Worm (Caenorhabditis elegans) whole organism, L1 larva: ENCODE data around the gene clec-202.

Experiments used
- C34B4.2 ChIP-seq: sonication (generic microtip); optimal IDR thresholded peaks from 2 replicates; lab custom pipeline; 2017; ENCODE audit warnings: mild to moderate bottlenecking, missing genetic modification characterization, missing compliant biosample characterization
- F16B12.6 ChIP-seq: fragments of 150-350 bp; optimal IDR thresholded peaks from 2 replicates; lab custom pipeline; 2014; ENCODE audit warnings: missing biosample characterization, missing genetic modification characterization
- alr-1 ChIP-seq: fragments of 200-800 bp; sonication (Bioruptor generic); optimal IDR thresholded peaks from 2 replicates; lab custom pipeline; 2018; ENCODE audit warnings: borderline replicate concordance, mild to moderate bottlenecking, missing genetic modification characterization, missing compliant biosample characterization
- ama-1 ChIP-seq: fragments of 150-350 bp; optimal IDR thresholded peaks from 2 replicates; lab custom pipeline; 2014
- blmp-1 ChIP-seq: fragments of 150-350 bp; optimal IDR thresholded peaks from 2 replicates; lab custom pipeline; 2014; ENCODE audit warnings: missing biosample characterization, missing genetic modification characterization
- ceh-63 ChIP-seq: fragments of 200-800 bp; sonication (Bioruptor generic); optimal IDR thresholded peaks from 2 replicates; lab custom pipeline; 2018; ENCODE audit warnings: mild to moderate bottlenecking, missing genetic modification characterization, missing compliant biosample characterization
- ceh-82 ChIP-seq, 3 experiments: fragments of 150-350 bp in 1 of 3; sonication (generic microtip) in 2 of 3; optimal IDR thresholded peaks; 2 replicates each; lab custom pipeline; 2014 to 2017; ENCODE audit warnings: missing biosample characterization in 3 of 3, missing genetic modification characterization in 3 of 3
- ceh-88 ChIP-seq: fragments of 200-800 bp; sonication (Bioruptor generic); IDR thresholded peaks from 2 replicates; pipeline ENCODE4 v1.3.6; 2022; ENCODE audit warnings: missing genetic modification characterization, missing compliant biosample characterization
- ceh-90 ChIP-seq: sonication (generic microtip); optimal IDR thresholded peaks from 2 replicates; lab custom pipeline; 2016; ENCODE audit warnings: missing genetic modification characterization, missing compliant biosample characterization
- dpl-1 ChIP-seq, 3 experiments: fragments of 150-350 bp in 2 of 3; sonication (generic microtip) in 1 of 3; optimal IDR thresholded peaks; 2 replicates each; lab custom pipeline; 2014 to 2017; ENCODE audit warnings: missing biosample characterization in 3 of 3, missing genetic modification characterization in 3 of 3, missing genetic modification reagents in 3 of 3
- efl-1 ChIP-seq, 4 experiments: fragments of 150-350 bp; optimal IDR thresholded peaks in 3 of 4; peaks in 1 of 4; 1 replicate in 1 of 4; 2 replicates in 3 of 4; lab custom pipeline; 2014; ENCODE audit warnings: missing biosample characterization in 2 of 4, missing genetic modification characterization in 2 of 4, missing genetic modification reagents in 2 of 4
- egl-13 ChIP-seq: sonication (generic microtip); optimal IDR thresholded peaks from 2 replicates; lab custom pipeline; 2016; ENCODE audit warnings: missing genotype, missing genetic modification reagents, missing genetic modification characterization, missing compliant biosample characterization
- egl-27 ChIP-seq, 2 experiments: fragments of 150-350 bp in 1 of 2; sonication (generic microtip); optimal IDR thresholded peaks; 3 replicates each; lab custom pipeline; 2017 to 2018; ENCODE audit warnings: missing biosample characterization in 2 of 2, missing genetic modification characterization in 2 of 2, missing genetic modification reagents in 2 of 2
- elt-2 ChIP-seq: sonication (generic microtip); optimal IDR thresholded peaks from 2 replicates; lab custom pipeline; 2016; ENCODE audit warnings: missing genetic modification characterization, mild to moderate bottlenecking, inconsistent platforms, missing compliant biosample characterization, missing genetic modification reagents
- ets-5 ChIP-seq: fragments of 200-800 bp; sonication (Bioruptor generic); IDR thresholded peaks from 2 replicates; pipeline ENCODE4 v1.3.6; 2022; ENCODE audit warnings: missing genetic modification characterization, missing compliant biosample characterization
- fkh-4 ChIP-seq: sonication (generic microtip); optimal IDR thresholded peaks from 2 replicates; lab custom pipeline; 2016; ENCODE audit warnings: missing compliant biosample characterization, missing genetic modification characterization, borderline replicate concordance
- fos-1 ChIP-seq: fragments of 150-350 bp; optimal IDR thresholded peaks from 2 replicates; lab custom pipeline; 2014; ENCODE audit warnings: missing biosample characterization, missing genetic modification characterization
- hlh-17 ChIP-seq: fragments of 200-800 bp; sonication (Bioruptor generic); optimal IDR thresholded peaks from 2 replicates; lab custom pipeline; 2018; ENCODE audit warnings: missing genetic modification characterization, mild to moderate bottlenecking, missing compliant biosample characterization, moderate library complexity, borderline replicate concordance
- hlh-4 ChIP-seq: sonication (generic microtip); optimal IDR thresholded peaks from 2 replicates; lab custom pipeline; 2016; ENCODE audit warnings: mild to moderate bottlenecking, missing genetic modification characterization, missing compliant biosample characterization
- hpl-2 ChIP-seq: fragments of 150-350 bp; optimal IDR thresholded peaks from 2 replicates; lab custom pipeline; 2014; ENCODE audit warnings: missing biosample characterization, missing genetic modification reagents, missing genetic modification characterization
- lin-13 ChIP-seq: fragments of 150-350 bp; optimal IDR thresholded peaks from 2 replicates; lab custom pipeline; 2014; ENCODE audit warnings: missing biosample characterization, missing genetic modification reagents, missing genetic modification characterization
- lin-14 ChIP-seq: fragments of 200-800 bp; sonication (Bioruptor generic); optimal IDR thresholded peaks from 2 replicates; lab custom pipeline; 2018; ENCODE audit warnings: mild to moderate bottlenecking, missing genetic modification characterization, moderate library complexity, missing compliant biosample characterization
- lin-15B ChIP-seq: fragments of 150-350 bp; sonication (generic microtip); optimal IDR thresholded peaks from 3 replicates; lab custom pipeline; 2014; ENCODE audit warnings: missing biosample characterization, missing genetic modification characterization
- lin-35 ChIP-seq, 2 experiments: fragments of 150-350 bp; optimal IDR thresholded peaks; 2 replicates each; lab custom pipeline; 2014; ENCODE audit warnings: missing biosample characterization in 2 of 2, missing genetic modification characterization in 2 of 2, missing genetic modification reagents in 2 of 2
- lir-3 ChIP-seq: sonication (generic microtip); optimal IDR thresholded peaks from 2 replicates; lab custom pipeline; 2016; ENCODE audit warnings: mild to moderate bottlenecking, missing genetic modification characterization, moderate library complexity, missing compliant biosample characterization; ENCODE audit not compliant: poor library complexity
- mab-9 ChIP-seq: fragments of 200-800 bp; sonication (Bioruptor generic); IDR thresholded peaks from 2 replicates; pipeline ENCODE4 v1.3.6; 2022; ENCODE audit warnings: missing genetic modification reagents, missing genetic modification characterization, missing compliant biosample characterization
- mdl-1 ChIP-seq, 2 experiments: fragments of 150-350 bp; optimal IDR thresholded peaks; 2 replicates each; lab custom pipeline; 2014 to 2017; ENCODE audit warnings: missing biosample characterization in 2 of 2, missing genetic modification characterization in 2 of 2, inconsistent platforms in 1 of 2
- mef-2 ChIP-seq: fragments of 150-350 bp; optimal IDR thresholded peaks from 2 replicates; lab custom pipeline; 2014; ENCODE audit warnings: missing biosample characterization, missing genetic modification characterization
- mep-1 ChIP-seq: fragments of 150-350 bp; optimal IDR thresholded peaks from 2 replicates; lab custom pipeline; 2014; ENCODE audit warnings: missing biosample characterization, missing genetic modification characterization
- nhr-11 ChIP-seq: fragments of 150-350 bp; optimal IDR thresholded peaks from 2 replicates; lab custom pipeline; 2014; ENCODE audit warnings: missing biosample characterization, missing genetic modification characterization
- nhr-12 ChIP-seq: sonication (generic microtip); optimal IDR thresholded peaks from 2 replicates; lab custom pipeline; 2017; ENCODE audit warnings: missing biosample characterization, missing genetic modification characterization
- nhr-19 ChIP-seq: fragments of 200-800 bp; sonication (Bioruptor generic); conservative IDR thresholded peaks from 2 replicates; pipeline ENCODE4 v1.3.6; 2022; ENCODE audit warnings: missing genetic modification characterization, missing compliant biosample characterization
- nhr-237 ChIP-seq: fragments of 150-350 bp; optimal IDR thresholded peaks from 2 replicates; lab custom pipeline; 2014; ENCODE audit warnings: missing biosample characterization, missing genetic modification characterization
- nhr-28 ChIP-seq: fragments of 150-350 bp; optimal IDR thresholded peaks from 2 replicates; lab custom pipeline; 2014; ENCODE audit warnings: missing biosample characterization, missing genetic modification characterization
- nhr-47 ChIP-seq: sonication (generic microtip); optimal IDR thresholded peaks from 2 replicates; lab custom pipeline; 2016; ENCODE audit warnings: mild to moderate bottlenecking, missing genetic modification characterization, moderate library complexity, missing compliant biosample characterization
- nhr-77 ChIP-seq: fragments of 150-350 bp; optimal IDR thresholded peaks from 2 replicates; lab custom pipeline; 2014; ENCODE audit warnings: missing biosample characterization, missing genetic modification characterization
- nhr-90 ChIP-seq: sonication (generic microtip); optimal IDR thresholded peaks from 2 replicates; lab custom pipeline; 2016; ENCODE audit warnings: mild to moderate bottlenecking, missing genetic modification characterization, missing compliant biosample characterization; ENCODE audit not compliant: poor library complexity
- pag-3 ChIP-seq: sonication (generic microtip); optimal IDR thresholded peaks from 2 replicates; lab custom pipeline; 2017; ENCODE audit warnings: missing genetic modification characterization, mild to moderate bottlenecking, missing compliant biosample characterization, antibody characterized with exemption, borderline replicate concordance; ENCODE audit not compliant: insufficient read depth
- pqm-1 ChIP-seq: sonication (generic microtip); optimal IDR thresholded peaks from 3 replicates; lab custom pipeline; 2017; ENCODE audit warnings: missing biosample characterization, missing genetic modification characterization
- skn-1 ChIP-seq: fragments of 150-350 bp; optimal IDR thresholded peaks from 2 replicates; lab custom pipeline; 2014; ENCODE audit warnings: missing biosample characterization, missing genetic modification characterization
- snpc-4 ChIP-seq: fragments of 150-350 bp; optimal IDR thresholded peaks from 2 replicates; lab custom pipeline; 2014; ENCODE audit warnings: missing biosample characterization, missing genetic modification characterization
- snu-23 ChIP-seq: sonication (generic microtip); optimal IDR thresholded peaks from 2 replicates; lab custom pipeline; 2016; ENCODE audit warnings: missing genetic modification characterization, missing compliant biosample characterization
- sptf-1 ChIP-seq: fragments of 150-350 bp; optimal IDR thresholded peaks from 2 replicates; lab custom pipeline; 2014; ENCODE audit warnings: missing biosample characterization, missing genetic modification characterization
- swsn-7 ChIP-seq: sonication (generic microtip); optimal IDR thresholded peaks from 2 replicates; lab custom pipeline; 2016; ENCODE audit warnings: missing genetic modification characterization, missing compliant biosample characterization
- tbx-2 ChIP-seq: sonication (generic microtip); optimal IDR thresholded peaks from 2 replicates; lab custom pipeline; 2016; ENCODE audit warnings: missing genetic modification characterization, missing compliant biosample characterization
- tlp-1 ChIP-seq: fragments of 150-350 bp; optimal IDR thresholded peaks from 2 replicates; lab custom pipeline; 2014; ENCODE audit warnings: missing biosample characterization, missing genetic modification characterization
- unc-130 ChIP-seq: fragments of 150-350 bp; optimal IDR thresholded peaks from 2 replicates; lab custom pipeline; 2017; ENCODE audit warnings: missing biosample characterization, missing genetic modification characterization, inconsistent platforms
- unc-30 ChIP-seq: sonication (generic microtip); optimal IDR thresholded peaks from 2 replicates; lab custom pipeline; 2017; ENCODE audit warnings: missing biosample characterization, missing genetic modification characterization
- unc-86 ChIP-seq: sonication (generic microtip); optimal IDR thresholded peaks from 2 replicates; lab custom pipeline; 2016; ENCODE audit warnings: missing genetic modification characterization, missing compliant biosample characterization
- unc-98 ChIP-seq: fragments of 200-800 bp; sonication (Bioruptor generic); IDR thresholded peaks from 2 replicates; pipeline ENCODE4 v1.3.6; 2022; ENCODE audit warnings: missing genetic modification characterization, missing compliant biosample characterization
- xbp-1 ChIP-seq: sonication (generic microtip); optimal IDR thresholded peaks from 2 replicates; lab custom pipeline; 2016; ENCODE audit warnings: missing genetic modification characterization, missing compliant biosample characterization
- zip-4 ChIP-seq: fragments of 200-800 bp; sonication (Bioruptor generic); optimal IDR thresholded peaks from 2 replicates; lab custom pipeline; 2018; ENCODE audit warnings: mild to moderate bottlenecking, missing genetic modification characterization, moderate library complexity, missing compliant biosample characterization
- ztf-11 ChIP-seq, 2 experiments: sonication (generic microtip); optimal IDR thresholded peaks; 2 replicates each; lab custom pipeline; 2016 to 2017; ENCODE audit warnings: missing genetic modification characterization in 2 of 2, missing biosample characterization in 1 of 2, missing compliant biosample characterization in 1 of 2

clec-202 gene

ce11 chrIV:17331100-17331577 lies 30.1 kb upstream of the clec-202 start, which contains the start of gene C49C3.6:
C49C3.6 (plus strand) TSS chrIV:17331527.
- TF ChIP-seq ceh-88 (GFP tag; lab: Robert Waterston, UW) = no peak
- peak; percentile 37 for TF ChIP-seq mep-1
- no peak for TF ChIP-seq egl-27 (tag; optimal IDR thresholded peaks at IDR 0.05; lab: Kevin White, UChicago)
- no peak for TF ChIP-seq C34B4.2 (tag; lab: Kevin White, UChicago)
- peak; percentile 18 for TF ChIP-seq lin-14 (GFP tag; lab: Kevin White, UChicago)
- TF ChIP-seq fkh-4 (tag; lab: Kevin White, UChicago) = no peak
- TF ChIP-seq ceh-63 = no peak
- TF ChIP-seq unc-86 = no peak
- TF ChIP-seq hpl-2 (GFP tag; lab: Kevin White, UChicago) = no peak
- TF ChIP-seq ceh-90 = no peak
- TF ChIP-seq fos-1 (tag; lab: Kevin White, UChicago) = no peak
- TF ChIP-seq hlh-4 (tag; lab: Kevin White, UChicago) = no peak
- TF ChIP-seq tlp-1 (tag; lab: Kevin White, UChicago) = no peak
- TF ChIP-seq F16B12.6 (tag; lab: Kevin White, UChicago) = no peak
- TF ChIP-seq unc-130 (tag; lab: Kevin White, UChicago) = no peak
- TF ChIP-seq lin-35 (GFP tag; optimal IDR thresholded peaks at IDR 0.05; lab: Kevin White, UChicago) = peak in 1 of 2 experiments; percentile 27
- peak; percentile 0 for TF ChIP-seq nhr-47 (tag; lab: Kevin White, UChicago)
- TF ChIP-seq snpc-4 = no peak
- TF ChIP-seq nhr-237 (tag; lab: Kevin White, UChicago) = no peak
- TF ChIP-seq blmp-1 (tag; lab: Kevin White, UChicago) = peak; percentile 65
- TF ChIP-seq nhr-28 (tag; lab: Kevin White, UChicago) = no peak
- TF ChIP-seq zip-4 (GFP tag; lab: Kevin White, UChicago) = no peak
- peak; percentile 43 to 45 for TF ChIP-seq efl-1 (optimal IDR thresholded peaks at IDR 0.05; lab: Kevin White, UChicago)
- TF ChIP-seq efl-1 (GFP tag; optimal IDR thresholded peaks at IDR 0.05 in 1 of 2; lab: Kevin White, UChicago) = peak; percentile 18 to 91
- TF ChIP-seq snu-23 = peak; percentile 24
- TF ChIP-seq ztf-11 (tag; optimal IDR thresholded peaks at IDR 0.05; lab: Kevin White, UChicago) = no peak
- no peak for TF ChIP-seq egl-13 (tag; lab: Kevin White, UChicago)
- no peak for TF ChIP-seq nhr-19
- no peak for TF ChIP-seq unc-30 (tag; lab: Kevin White, UChicago)
- TF ChIP-seq sptf-1 = no peak
- no peak for TF ChIP-seq ama-1 (lab: Kevin White, UChicago)
- peak in 2 of 3 experiments; percentile 19 to 34 for TF ChIP-seq dpl-1 (GFP tag; optimal IDR thresholded peaks at IDR 0.05; lab: Kevin White, UChicago)
- no peak for TF ChIP-seq alr-1 (tag; lab: Kevin White, UChicago)
- no peak for TF ChIP-seq xbp-1 (tag; lab: Kevin White, UChicago)
- TF ChIP-seq lin-13 (GFP tag; lab: Kevin White, UChicago) = no peak
- no peak for TF ChIP-seq nhr-90 (tag; lab: Kevin White, UChicago)
- no peak for TF ChIP-seq nhr-77
- TF ChIP-seq ets-5 (GFP tag; lab: Robert Waterston, UW) = no peak
- TF ChIP-seq elt-2 (tag; lab: Kevin White, UChicago) = no peak
- TF ChIP-seq mab-9 = no peak
- TF ChIP-seq nhr-12 = no peak
- no peak for TF ChIP-seq mdl-1 (tag; optimal IDR thresholded peaks at IDR 0.05; lab: Kevin White, UChicago)
- TF ChIP-seq tbx-2 = no peak
- no peak for TF ChIP-seq swsn-7 (tag; lab: Kevin White, UChicago)
- no peak for TF ChIP-seq pag-3 (tag; lab: Kevin White, UChicago)
- TF ChIP-seq mef-2 (tag; lab: Kevin White, UChicago) = no peak
- no peak for TF ChIP-seq nhr-11 (tag; lab: Kevin White, UChicago)
- TF ChIP-seq ceh-82 (tag; optimal IDR thresholded peaks at IDR 0.05; lab: Kevin White, UChicago) = peak in 1 of 3 experiments; percentile 10
- peak; percentile 7 for TF ChIP-seq lin-15B
- TF ChIP-seq pqm-1 (tag; lab: Kevin White, UChicago) = no peak
- no peak for TF ChIP-seq lir-3 (tag; lab: Kevin White, UChicago)
- TF ChIP-seq skn-1 (tag; lab: Kevin White, UChicago) = no peak
- TF ChIP-seq unc-98 (GFP tag; lab: Robert Waterston, UW) = no peak
- TF ChIP-seq hlh-17 (GFP tag; lab: Kevin White, UChicago) = no peak
